Worm (Caenorhabditis elegans): ENCODE results near the gene pgp-13.

The pgp-13 gene

DNA sequence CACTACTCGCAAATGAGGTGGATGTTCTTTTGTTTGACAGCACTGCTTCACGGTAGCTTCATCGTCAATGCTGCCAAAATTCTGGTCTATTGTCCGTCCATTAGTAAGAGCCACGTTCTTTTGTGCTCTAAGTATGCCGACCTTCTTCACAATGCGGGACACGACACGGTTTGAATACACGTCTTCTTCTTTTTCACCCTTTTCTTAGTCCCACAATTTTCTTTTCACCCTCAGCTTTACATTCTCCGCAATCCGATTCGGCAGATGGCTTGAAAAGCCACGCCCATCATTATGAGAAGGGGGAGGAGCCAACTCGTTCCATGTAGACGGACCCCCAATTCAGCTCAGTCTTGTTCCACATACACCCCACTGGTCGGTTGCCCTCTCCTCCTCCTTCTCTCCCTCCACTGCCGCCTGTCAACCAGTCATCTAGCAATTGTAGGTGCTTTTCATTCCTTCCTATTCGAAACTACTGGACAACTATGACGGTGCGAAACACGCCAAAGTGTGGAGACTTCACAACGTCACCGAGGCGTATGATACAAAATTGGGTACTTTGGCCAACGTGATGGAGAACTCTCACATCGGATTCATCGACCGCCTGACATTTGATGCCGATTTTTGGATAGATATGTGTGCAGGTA lies 46.7 kb upstream of the pgp-13 start (continued):
- TF ChIP-seq nfya-1 (tag; optimal IDR thresholded peaks at IDR 0.05) (peak; percentile 56), dve-1 (tag; optimal IDR thresholded peaks at IDR 0.05) (no peak), rnt-1 (tag; optimal IDR thresholded peaks at IDR 0.05) (no peak), hlh-8 (tag; optimal IDR thresholded peaks at IDR 0.05) (no peak), dmd-4 (tag; optimal IDR thresholded peaks at IDR 0.05; ENCODE audit: borderline replicate concordance) (no peak), ceh-2 (tag; optimal IDR thresholded peaks at IDR 0.05) (peak; percentile 24), odd-2 (tag; optimal IDR thresholded peaks at IDR 0.05) (no peak), unc-42 (tag; optimal IDR thresholded peaks at IDR 0.05) (peak; percentile 68), sox-4 (tag; optimal IDR thresholded peaks at IDR 0.05) (peak; percentile 55), pqm-1 (tag; optimal IDR thresholded peaks at IDR 0.05) (no peak), fax-1 (tag; optimal IDR thresholded peaks at IDR 0.05) (no peak), fkh-10 (GFP tag; optimal IDR thresholded peaks at IDR 0.05) (no peak), ceh-30 (tag; optimal IDR thresholded peaks at IDR 0.05) (no peak), lin-11 (tag; optimal IDR thresholded peaks at IDR 0.05) (no peak), ceh-31 (tag; optimal IDR thresholded peaks at IDR 0.05) (peak; percentile 81), nhr-11 (tag; optimal IDR thresholded peaks at IDR 0.05) (no peak), C08G9.2 (tag; optimal IDR thresholded peaks at IDR 0.05) (peak; percentile 43), gmeb-2 (tag; optimal IDR thresholded peaks at IDR 0.05) (no peak), hlh-13 (GFP tag; optimal IDR thresholded peaks at IDR 0.05) (no peak), mec-3 (tag; optimal IDR thresholded peaks at IDR 0.05; ENCODE audit: borderline replicate concordance) (no peak), K09A11.1 (tag; optimal IDR thresholded peaks at IDR 0.05; ENCODE audit: insufficient read depth) (peak; percentile 1), pha-2 (tag; optimal IDR thresholded peaks at IDR 0.05) (no peak), T23F11.4 (GFP tag; optimal IDR thresholded peaks at IDR 0.05) (no peak), ceh-45 (GFP tag; IDR thresholded peaks at IDR 0.05) (no peak), ttx-3 (tag; optimal IDR thresholded peaks at IDR 0.05) (no peak), F13H6.1 (tag; optimal IDR thresholded peaks at IDR 0.05) (no peak), C38D4.7 (GFP tag; optimal IDR thresholded peaks at IDR 0.05) (peak; percentile 34), ceh-14 (tag; optimal IDR thresholded peaks at IDR 0.05) (peak; percentile 30), ref-2 (tag; optimal IDR thresholded peaks at IDR 0.05) (peak; percentile 55), pat-9 (tag; optimal IDR thresholded peaks at IDR 0.05) (peak; percentile 1), ceh-22 (tag; optimal IDR thresholded peaks at IDR 0.05) (no peak), ceh-48 (tag; optimal IDR thresholded peaks at IDR 0.05) (peak; percentile 46), ceh-24 (tag; optimal IDR thresholded peaks at IDR 0.05) (no peak), syd-9 (tag; optimal IDR thresholded peaks at IDR 0.05) (no peak), tbx-7 (tag; optimal IDR thresholded peaks at IDR 0.05) (no peak), hlh-6 (tag; optimal IDR thresholded peaks at IDR 0.05) (peak; percentile 69), hlh-15 (tag; optimal IDR thresholded peaks at IDR 0.05) (no peak), zip-5 (tag; optimal IDR thresholded peaks at IDR 0.05) (no peak), ztf-16 (tag; optimal IDR thresholded peaks at IDR 0.05) (no peak)

DNA sequence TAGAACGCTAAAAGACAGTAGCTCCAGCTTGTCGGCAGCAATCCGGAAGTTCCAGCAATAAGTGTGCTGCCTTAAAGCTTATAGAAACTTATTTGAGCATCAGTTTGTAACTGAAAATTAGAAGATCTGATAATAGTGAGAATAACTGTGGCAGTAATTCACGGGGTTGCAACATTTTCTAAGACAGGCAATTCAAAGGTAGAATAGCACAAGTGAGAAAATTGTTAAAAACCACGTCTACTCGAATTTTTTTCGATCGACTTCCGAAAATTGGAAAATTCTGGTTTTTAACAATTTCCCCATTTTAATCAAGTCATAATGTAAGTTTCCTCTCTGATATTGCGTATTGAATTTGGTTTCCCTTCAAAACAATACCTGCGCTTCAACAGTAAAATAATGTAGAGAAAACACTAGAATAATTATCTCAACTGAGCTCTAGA lies 45.4 kb upstream of the pgp-13 start:
- TF ChIP-seq ceh-45 (GFP tag; IDR thresholded peaks at IDR 0.05) (0 out of 2 replicates have a peak, but pooled peaks have one; percentile 14), ztf-16 (tag; optimal IDR thresholded peaks at IDR 0.05) (no peak), tbx-2 (tag; optimal IDR thresholded peaks at IDR 0.05) (peak; percentile 33), ceh-19 (GFP tag; optimal IDR thresholded peaks at IDR 0.05) (peak; percentile 61), unc-42 (tag; optimal IDR thresholded peaks at IDR 0.05) (peak; percentile 31), F13H6.1 (tag; optimal IDR thresholded peaks at IDR 0.05) (peak; percentile 7), gmeb-2 (tag; optimal IDR thresholded peaks at IDR 0.05) (no peak), K02D7.2 (tag; optimal IDR thresholded peaks at IDR 0.05) (peak; percentile 28), ttx-3 (tag; optimal IDR thresholded peaks at IDR 0.05) (peak; percentile 50), ceh-24 (tag; optimal IDR thresholded peaks at IDR 0.05) (peak; percentile 13), che-1 (tag; optimal IDR thresholded peaks at IDR 0.05) (peak; percentile 30), unc-55 (GFP tag; optimal IDR thresholded peaks at IDR 0.05) (no peak), ceh-34 (tag; optimal IDR thresholded peaks at IDR 0.05) (no peak), hlh-6 (tag; optimal IDR thresholded peaks at IDR 0.05) (no peak), unc-86 (tag; optimal IDR thresholded peaks at IDR 0.05) (peak; percentile 62), nfya-1 (tag; optimal IDR thresholded peaks at IDR 0.05) (peak; percentile 52), syd-9 (tag; optimal IDR thresholded peaks at IDR 0.05) (peak; percentile 64), C38D4.7 (GFP tag; optimal IDR thresholded peaks at IDR 0.05) (peak; percentile 32), pha-2 (tag; optimal IDR thresholded peaks at IDR 0.05) (peak; percentile 36), ama-1 (optimal IDR thresholded peaks at IDR 0.05) (peak; percentile 97), unc-3 (GFP tag; conservative IDR thresholded peaks at IDR 0.05) (peak; percentile 61), unc-3 (tag; optimal IDR thresholded peaks at IDR 0.05) (no peak)
